Worm (Caenorhabditis elegans) whole organism, L1 larva: ENCODE measurements around the gene M02G9.4.

ENCODE experiments used
- ceh-88 ChIP-seq: fragments of 200-800 bp; sonication (Bioruptor generic); IDR thresholded peaks from 2 replicates; pipeline ENCODE4 v1.3.6; 2022; ENCODE audit warnings: missing genetic modification characterization, missing compliant biosample characterization
- nhr-77 ChIP-seq: fragments of 150-350 bp; optimal IDR thresholded peaks from 2 replicates; lab custom pipeline; 2014; ENCODE audit warnings: missing biosample characterization, missing genetic modification characterization
- sptf-1 ChIP-seq: fragments of 150-350 bp; optimal IDR thresholded peaks from 2 replicates; lab custom pipeline; 2014; ENCODE audit warnings: missing biosample characterization, missing genetic modification characterization
- tlp-1 ChIP-seq: fragments of 150-350 bp; optimal IDR thresholded peaks from 2 replicates; lab custom pipeline; 2014; ENCODE audit warnings: missing biosample characterization, missing genetic modification characterization

- no peak for TF ChIP-seq sptf-1 (tag; lab: Kevin White, UChicago)
- TF ChIP-seq ceh-88 = no peak
- no peak for TF ChIP-seq nhr-77 (tag; lab: Kevin White, UChicago)
- TF ChIP-seq tlp-1 (tag; lab: Kevin White, UChicago) = no peak
These were observed 8.4 kb upstream of the M02G9.4 start, which contains the start of gene gcy-4 for ce11 chrII:10308726-10309125.
